Worm (Caenorhabditis elegans): ENCODE results near the gene srd-49.

ce11 chrV:10073793-10074192, 20.7 kb upstream of the srd-49 start, which contains the start of gene F57A8.6:
- no peak for TF ChIP-seq mep-1 (tag; optimal IDR thresholded peaks at IDR 0.05)
- TF ChIP-seq blmp-1 (tag; optimal IDR thresholded peaks at IDR 0.05), result no peak
- TF ChIP-seq nhr-28 (tag; optimal IDR thresholded peaks at IDR 0.05), result no peak
- TF ChIP-seq nhr-237 (tag; optimal IDR thresholded peaks at IDR 0.05), result no peak
